Worm (Caenorhabditis elegans): ENCODE results near the gene pssy-2.

Gene pssy-2

ce11 chrIII:13462965-13463783, 8.4 kb upstream of the pssy-2 start, which contains the start of gene ant-1.1 (continued):
- TF ChIP-seq hmg-1.2 (GFP tag; IDR thresholded peaks at IDR 0.05), result peak; percentile 75
- peak; percentile 13 to 96 (median 66) for TF ChIP-seq lin-35 (GFP tag; optimal IDR thresholded peaks at IDR 0.05)
- peak; percentile 74 for TF ChIP-seq ceh-100 (GFP tag; IDR thresholded peaks at IDR 0.05)
- TF ChIP-seq B0035.1 (tag; optimal IDR thresholded peaks at IDR 0.05), result peak; percentile 1
- peak; percentile 85 for TF ChIP-seq ZK185.1 (tag; optimal IDR thresholded peaks at IDR 0.05; ENCODE audit: poor library complexity, severe bottlenecking)
- TF ChIP-seq attf-5 (GFP tag; optimal IDR thresholded peaks at IDR 0.05), result peak; percentile 88
- TF ChIP-seq ccch-3 (GFP tag; optimal IDR thresholded peaks at IDR 0.05), result no peak
- peak; percentile 73; the same call in 1 of the 2 replicates for TF ChIP-seq F39B2.1 (GFP tag; IDR thresholded peaks at IDR 0.05)
- no peak for TF ChIP-seq bed-2 (GFP tag; IDR thresholded peaks at IDR 0.05)
- peak; percentile 69 for TF ChIP-seq cebp-1 (GFP tag; IDR thresholded peaks at IDR 0.05)
- TF ChIP-seq cebp-1 (tag; optimal IDR thresholded peaks at IDR 0.05), result peak; percentile 84
- peak; percentile 84 for TF ChIP-seq snpc-1.3 (tag; optimal IDR thresholded peaks at IDR 0.05; ENCODE audit: insufficient read depth)
- TF ChIP-seq nhr-179 (tag; optimal IDR thresholded peaks at IDR 0.05), result no peak
- no peak for TF ChIP-seq Y79H2A.3 (GFP tag; conservative IDR thresholded peaks at IDR 0.05)
- TF ChIP-seq T26A5.8 (tag; optimal IDR thresholded peaks at IDR 0.05), result no peak
- TF ChIP-seq nhr-27 (tag; optimal IDR thresholded peaks at IDR 0.05), result no peak

- TF ChIP-seq pha-4 (tag; optimal IDR thresholded peaks at IDR 0.05) (peak; percentile 72), tbp1 (GFP tag; optimal IDR thresholded peaks at IDR 0.05) (peak; percentile 71), ceh-40 (GFP tag; IDR thresholded peaks at IDR 0.05) (no peak), lsl-1 (GFP tag; optimal IDR thresholded peaks at IDR 0.05) (peak; percentile 73), hlh-12 (tag; optimal IDR thresholded peaks at IDR 0.05) (no peak), lsy-27 (tag; optimal IDR thresholded peaks at IDR 0.05; ENCODE audit: borderline replicate concordance, insufficient read depth) (no peak), nfya-1 (tag; optimal IDR thresholded peaks at IDR 0.05; ENCODE audit: borderline replicate concordance, insufficient read depth) (no peak), B0261.1 (tag; optimal IDR thresholded peaks at IDR 0.05) (peak; percentile 38), fkh-3 (tag; optimal IDR thresholded peaks at IDR 0.05) (peak; percentile 98), sptf-2 (GFP tag; optimal IDR thresholded peaks at IDR 0.05) (no peak), ztf-6 (GFP tag; IDR thresholded peaks at IDR 0.05) (no peak; the same call in 1 of the 2 replicates), F52B5.7 (tag; optimal IDR thresholded peaks at IDR 0.05) (peak; percentile 95), mel-28 (tag; optimal IDR thresholded peaks at IDR 0.05; ENCODE audit: borderline replicate concordance) (peak; percentile 21), K11D2.4 (GFP tag; IDR thresholded peaks at IDR 0.05) (peak; percentile 77; the same call in 1 of the 2 replicates), aptf-2 (GFP tag; conservative IDR thresholded peaks at IDR 0.05) (no peak), rcor-1 (GFP tag; IDR thresholded peaks at IDR 0.05) (peak; percentile 74), egl-18 (GFP tag; IDR thresholded peaks at IDR 0.05) (0 out of 2 replicates have a peak, but pooled peaks have one; percentile 73), bed-2 (GFP tag; IDR thresholded peaks at IDR 0.05) (no peak), lin-26 (GFP tag; IDR thresholded peaks at IDR 0.05) (peak; percentile 92), tbx-9 (tag; optimal IDR thresholded peaks at IDR 0.05; ENCODE audit: borderline replicate concordance) (peak; percentile 75), attf-3 (GFP tag; conservative IDR thresholded peaks at IDR 0.05) (peak; percentile 32; the same call in 1 of the 2 replicates), snpc-1.3 (tag; optimal IDR thresholded peaks at IDR 0.05; ENCODE audit: insufficient read depth) (peak; percentile 90), Y67H2A.10 (GFP tag; conservative IDR thresholded peaks at IDR 0.05) (no peak), cebp-2 (GFP tag; IDR thresholded peaks at IDR 0.05) (no peak; the same call in 1 of the 2 replicates), chd-7 (tag; optimal IDR thresholded peaks at IDR 0.05) (peak; percentile 96), nhr-179 (tag; optimal IDR thresholded peaks at IDR 0.05) (peak; percentile 54), bed-1 (GFP tag; IDR thresholded peaks at IDR 0.05) (peak; percentile 82; the same call in 1 of the 2 replicates), egrh-3 (GFP tag; IDR thresholded peaks at IDR 0.05) (0 out of 2 replicates have a peak, but pooled peaks have one; percentile 9), him-1 (tag; optimal IDR thresholded peaks at IDR 0.05) (peak; percentile 54), B0336.3 (GFP tag; IDR thresholded peaks at IDR 0.05) (peak; percentile 95)
Measured at ce11 chrIII:13464493-13465362, 6.9 kb upstream of the pssy-2 start, which contains the start of gene kel-3. Gene kel-3, plus strand, starts transcription at chrIII:13464820.

Data from whole organism, young adult.